Worm (Caenorhabditis elegans): ENCODE data around the gene shpk-1.

- TF ChIP-seq blmp-1 (tag; optimal IDR thresholded peaks at IDR 0.05) (no peak), nhr-237 (tag; optimal IDR thresholded peaks at IDR 0.05) (no peak), unc-62 (GFP tag; optimal IDR thresholded peaks at IDR 0.05) (no peak), unc-39 (tag; optimal IDR thresholded peaks at IDR 0.05) (no peak)
These were observed 50.2 kb downstream of the shpk-1 start for ce11 chrIII:13657975-13658374.
